Worm (Caenorhabditis elegans) whole organism, L1 larva: ENCODE results near the gene oac-2.

Experiments
- C04F5.9 ChIP-seq: sonication (generic microtip); optimal IDR thresholded peaks from 2 replicates; lab custom pipeline; 2016; ENCODE audit warnings: missing genetic modification characterization, missing compliant biosample characterization
- C16A3.4 ChIP-seq: fragments of 150-350 bp; optimal IDR thresholded peaks from 2 replicates; lab custom pipeline; 2014; ENCODE audit warnings: missing biosample characterization, missing genetic modification characterization
- aly-2 ChIP-seq: fragments of 150-350 bp; optimal IDR thresholded peaks from 2 replicates; lab custom pipeline; 2014; ENCODE audit warnings: missing biosample characterization, missing genetic modification characterization
- ama-1 ChIP-seq: fragments of 150-350 bp; optimal IDR thresholded peaks from 2 replicates; lab custom pipeline; 2014
- blmp-1 ChIP-seq: fragments of 150-350 bp; optimal IDR thresholded peaks from 2 replicates; lab custom pipeline; 2014; ENCODE audit warnings: missing biosample characterization, missing genetic modification characterization
- ceh-63 ChIP-seq: fragments of 200-800 bp; sonication (Bioruptor generic); optimal IDR thresholded peaks from 2 replicates; lab custom pipeline; 2018; ENCODE audit warnings: mild to moderate bottlenecking, missing genetic modification characterization, missing compliant biosample characterization
- ceh-82 ChIP-seq, 3 experiments: fragments of 150-350 bp in 1 of 3; sonication (generic microtip) in 2 of 3; optimal IDR thresholded peaks; 2 replicates each; lab custom pipeline; 2014 to 2017; ENCODE audit warnings: missing biosample characterization in 3 of 3, missing genetic modification characterization in 3 of 3
- ceh-88 ChIP-seq: fragments of 200-800 bp; sonication (Bioruptor generic); IDR thresholded peaks from 2 replicates; pipeline ENCODE4 v1.3.6; 2022; ENCODE audit warnings: missing genetic modification characterization, missing compliant biosample characterization
- dsc-1 ChIP-seq: sonication (generic microtip); optimal IDR thresholded peaks from 2 replicates; lab custom pipeline; 2016; ENCODE audit warnings: mild to moderate bottlenecking, missing genetic modification characterization, missing compliant biosample characterization
- efl-1 ChIP-seq, 4 experiments: fragments of 150-350 bp; optimal IDR thresholded peaks in 3 of 4; peaks in 1 of 4; 1 replicate in 1 of 4; 2 replicates in 3 of 4; lab custom pipeline; 2014; ENCODE audit warnings: missing biosample characterization in 2 of 4, missing genetic modification characterization in 2 of 4, missing genetic modification reagents in 2 of 4
- efl-3 ChIP-seq: fragments of 200-800 bp; sonication (Bioruptor generic); optimal IDR thresholded peaks from 2 replicates; lab custom pipeline; 2018; ENCODE audit warnings: mild to moderate bottlenecking, missing genetic modification characterization, missing compliant biosample characterization
- egl-13 ChIP-seq: sonication (generic microtip); optimal IDR thresholded peaks from 2 replicates; lab custom pipeline; 2016; ENCODE audit warnings: missing genotype, missing genetic modification reagents, missing genetic modification characterization, missing compliant biosample characterization
- elt-2 ChIP-seq: sonication (generic microtip); optimal IDR thresholded peaks from 2 replicates; lab custom pipeline; 2016; ENCODE audit warnings: missing genetic modification characterization, mild to moderate bottlenecking, inconsistent platforms, missing compliant biosample characterization, missing genetic modification reagents
- elt-3 ChIP-seq, 6 experiments: fragments of 150-350 bp in 1 of 6; sonication (generic microtip); optimal IDR thresholded peaks; 2 replicates each; lab custom pipeline; 2017 to 2018; ENCODE audit warnings: missing biosample characterization in 6 of 6, missing genetic modification characterization in 6 of 6, inconsistent platforms in 1 of 6
- fkh-4 ChIP-seq: sonication (generic microtip); optimal IDR thresholded peaks from 2 replicates; lab custom pipeline; 2016; ENCODE audit warnings: missing compliant biosample characterization, missing genetic modification characterization, borderline replicate concordance
- fos-1 ChIP-seq: fragments of 150-350 bp; optimal IDR thresholded peaks from 2 replicates; lab custom pipeline; 2014; ENCODE audit warnings: missing biosample characterization, missing genetic modification characterization
- hlh-17 ChIP-seq: fragments of 200-800 bp; sonication (Bioruptor generic); optimal IDR thresholded peaks from 2 replicates; lab custom pipeline; 2018; ENCODE audit warnings: missing genetic modification characterization, mild to moderate bottlenecking, missing compliant biosample characterization, moderate library complexity, borderline replicate concordance
- isw-1 ChIP-seq: fragments of 200-800 bp; sonication (Bioruptor generic); IDR thresholded peaks from 2 replicates; pipeline ENCODE4 v1.3.6; 2022; ENCODE audit warnings: missing genetic modification characterization, missing compliant biosample characterization
- jun-1 ChIP-seq: fragments of 150-350 bp; optimal IDR thresholded peaks from 2 replicates; lab custom pipeline; 2014; ENCODE audit warnings: missing biosample characterization, missing genetic modification reagents, missing genetic modification characterization
- lin-13 ChIP-seq: fragments of 150-350 bp; optimal IDR thresholded peaks from 2 replicates; lab custom pipeline; 2014; ENCODE audit warnings: missing biosample characterization, missing genetic modification reagents, missing genetic modification characterization
- lin-14 ChIP-seq: fragments of 200-800 bp; sonication (Bioruptor generic); optimal IDR thresholded peaks from 2 replicates; lab custom pipeline; 2018; ENCODE audit warnings: mild to moderate bottlenecking, missing genetic modification characterization, moderate library complexity, missing compliant biosample characterization
- mab-9 ChIP-seq: fragments of 200-800 bp; sonication (Bioruptor generic); IDR thresholded peaks from 2 replicates; pipeline ENCODE4 v1.3.6; 2022; ENCODE audit warnings: missing genetic modification reagents, missing genetic modification characterization, missing compliant biosample characterization
- mdl-1 ChIP-seq, 2 experiments: fragments of 150-350 bp; optimal IDR thresholded peaks; 2 replicates each; lab custom pipeline; 2014 to 2017; ENCODE audit warnings: missing biosample characterization in 2 of 2, missing genetic modification characterization in 2 of 2, inconsistent platforms in 1 of 2
- nhr-12 ChIP-seq: sonication (generic microtip); optimal IDR thresholded peaks from 2 replicates; lab custom pipeline; 2017; ENCODE audit warnings: missing biosample characterization, missing genetic modification characterization
- nhr-20 ChIP-seq: sonication (generic microtip); optimal IDR thresholded peaks from 2 replicates; lab custom pipeline; 2016; ENCODE audit warnings: mild to moderate bottlenecking, missing genetic modification characterization, missing compliant biosample characterization
- nhr-28 ChIP-seq: fragments of 150-350 bp; optimal IDR thresholded peaks from 2 replicates; lab custom pipeline; 2014; ENCODE audit warnings: missing biosample characterization, missing genetic modification characterization
- nhr-77 ChIP-seq: fragments of 150-350 bp; optimal IDR thresholded peaks from 2 replicates; lab custom pipeline; 2014; ENCODE audit warnings: missing biosample characterization, missing genetic modification characterization
- pax-3 ChIP-seq: fragments of 200-800 bp; sonication (Bioruptor generic); optimal IDR thresholded peaks from 2 replicates; lab custom pipeline; 2018; ENCODE audit warnings: mild to moderate bottlenecking, missing genetic modification characterization, moderate library complexity, missing compliant biosample characterization
- pqm-1 ChIP-seq: sonication (generic microtip); optimal IDR thresholded peaks from 3 replicates; lab custom pipeline; 2017; ENCODE audit warnings: missing biosample characterization, missing genetic modification characterization
- skn-1 ChIP-seq: fragments of 150-350 bp; optimal IDR thresholded peaks from 2 replicates; lab custom pipeline; 2014; ENCODE audit warnings: missing biosample characterization, missing genetic modification characterization
- snu-23 ChIP-seq: sonication (generic microtip); optimal IDR thresholded peaks from 2 replicates; lab custom pipeline; 2016; ENCODE audit warnings: missing genetic modification characterization, missing compliant biosample characterization
- sptf-1 ChIP-seq: fragments of 150-350 bp; optimal IDR thresholded peaks from 2 replicates; lab custom pipeline; 2014; ENCODE audit warnings: missing biosample characterization, missing genetic modification characterization
- sup-37 ChIP-seq: fragments of 200-800 bp; sonication (Bioruptor generic); optimal IDR thresholded peaks from 2 replicates; lab custom pipeline; 2018; ENCODE audit warnings: mild to moderate bottlenecking, missing genetic modification characterization, missing compliant biosample characterization
- tbx-2 ChIP-seq: sonication (generic microtip); optimal IDR thresholded peaks from 2 replicates; lab custom pipeline; 2016; ENCODE audit warnings: missing genetic modification characterization, missing compliant biosample characterization
- tlp-1 ChIP-seq: fragments of 150-350 bp; optimal IDR thresholded peaks from 2 replicates; lab custom pipeline; 2014; ENCODE audit warnings: missing biosample characterization, missing genetic modification characterization
- unc-62 ChIP-seq: fragments of 150-350 bp; optimal IDR thresholded peaks from 2 replicates; lab custom pipeline; 2014; ENCODE audit warnings: missing biosample characterization, missing genetic modification reagents, missing genetic modification characterization
- vab-15 ChIP-seq: sonication (generic microtip); optimal IDR thresholded peaks from 2 replicates; lab custom pipeline; 2017; ENCODE audit warnings: missing genotype, mild to moderate bottlenecking, missing genetic modification characterization, missing compliant biosample characterization

Gene oac-2

ce11 chrV:3475021-3475420 lies at the start of gene oac-2:
oac-2 (minus strand) TSS chrV:3475121.
- no peak for TF ChIP-seq C04F5.9
- no peak for TF ChIP-seq skn-1 (tag; lab: Kevin White, UChicago)
- TF ChIP-seq pax-3 (tag; lab: Kevin White, UChicago): no peak
- TF ChIP-seq efl-1 (optimal IDR thresholded peaks at IDR 0.05; lab: Kevin White, UChicago): no peak
- no peak for TF ChIP-seq efl-1 (GFP tag; optimal IDR thresholded peaks at IDR 0.05 in 1 of 2; lab: Kevin White, UChicago)
- no peak for TF ChIP-seq dsc-1 (tag; lab: Kevin White, UChicago)
- TF ChIP-seq ceh-88: no peak
- no peak for TF ChIP-seq sup-37
- no peak for TF ChIP-seq isw-1 (GFP tag; lab: Robert Waterston, UW)
- no peak for TF ChIP-seq sptf-1 (tag; lab: Kevin White, UChicago)
- no peak for TF ChIP-seq lin-14 (GFP tag; lab: Kevin White, UChicago)
- no peak for TF ChIP-seq nhr-28 (tag; lab: Kevin White, UChicago)
- TF ChIP-seq blmp-1: no peak
- TF ChIP-seq elt-3 (tag; optimal IDR thresholded peaks at IDR 0.05; lab: Kevin White, UChicago): no peak
- TF ChIP-seq C16A3.4 (tag; lab: Kevin White, UChicago): no peak
- TF ChIP-seq hlh-17 (GFP tag; lab: Kevin White, UChicago): no peak
- no peak for TF ChIP-seq aly-2 (tag; lab: Kevin White, UChicago)
- TF ChIP-seq jun-1 (tag; lab: Kevin White, UChicago): no peak
- TF ChIP-seq lin-13 (GFP tag; lab: Kevin White, UChicago): no peak
- no peak for TF ChIP-seq unc-62
- TF ChIP-seq ama-1 (lab: Kevin White, UChicago): no peak
- TF ChIP-seq, all 84 proteins: peak for 0

DNA sequence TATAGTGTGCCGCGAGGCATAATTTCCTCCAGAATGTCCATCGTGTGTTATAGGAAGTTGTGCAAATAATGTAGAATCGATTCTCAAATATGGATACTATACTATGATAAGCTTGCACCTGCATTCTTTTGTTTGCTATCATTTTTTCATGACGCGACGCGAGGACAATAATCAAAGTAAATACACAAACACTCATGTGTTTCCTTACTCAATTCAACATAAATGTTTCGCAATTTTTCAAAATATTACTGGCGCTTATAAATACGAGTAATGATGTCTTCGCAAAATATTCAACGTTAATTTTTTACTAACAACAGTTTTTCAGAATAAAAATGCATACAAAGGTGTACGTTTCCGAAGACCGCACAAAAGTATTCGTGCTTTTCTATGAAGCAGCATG lies 48.3 kb upstream of the oac-2 start, which contains the start of gene irg-1:
Gene irg-1, plus strand, starts transcription at position 326 of the 400 bp plus-strand sequence.
- TF ChIP-seq elt-2 (tag; lab: Kevin White, UChicago) (peak; percentile 37), elt-3 (tag; optimal IDR thresholded peaks at IDR 0.05; lab: Kevin White, UChicago) (no peak)

- TF ChIP-seq ceh-82 (tag; optimal IDR thresholded peaks at IDR 0.05; lab: Kevin White, UChicago) (no peak), vab-15 (no peak), fkh-4 (no peak)
These were observed 43.0 kb upstream of the oac-2 start, which contains the start of gene str-227 for ce11 chrV:3517889-3518288. str-227 (plus strand) TSS chrV:3518189.

ce11 chrV:3512381-3512780 lies 37.5 kb upstream of the oac-2 start, which contains the start of gene str-226:
str-226 (plus strand) TSS chrV:3512681.
- TF ChIP-seq lin-14 (GFP tag; lab: Kevin White, UChicago) (no peak), fos-1 (tag; lab: Kevin White, UChicago) (no peak), dsc-1 (tag; lab: Kevin White, UChicago) (no peak), pax-3 (tag; lab: Kevin White, UChicago) (no peak), egl-13 (no peak), mab-9 (no peak), ceh-63 (no peak), nhr-20 (tag; lab: Kevin White, UChicago) (no peak), tlp-1 (tag; lab: Kevin White, UChicago) (no peak), pqm-1 (tag; lab: Kevin White, UChicago) (no peak), sup-37 (no peak), nhr-12 (tag; lab: Kevin White, UChicago) (no peak), snu-23 (GFP tag; lab: Kevin White, UChicago) (no peak), ceh-82 (tag; optimal IDR thresholded peaks at IDR 0.05; lab: Kevin White, UChicago) (no peak), mdl-1 (tag; optimal IDR thresholded peaks at IDR 0.05; lab: Kevin White, UChicago) (no peak), efl-3 (GFP tag; lab: Kevin White, UChicago) (no peak), tbx-2 (tag; lab: Kevin White, UChicago) (no peak), nhr-77 (tag; lab: Kevin White, UChicago) (no peak)
- TF ChIP-seq, all 84 proteins: peak for 0
